Worm (Caenorhabditis elegans): Measurements from ENCODE around the gene C02B10.4.

The C02B10.4 gene

ce11 chrIV:5073836-5074235 is 17.6 kb upstream of the C02B10.4 start:
- no peak for TF ChIP-seq B0019.2 (GFP tag; conservative IDR thresholded peaks at IDR 0.05)
- no peak for TF ChIP-seq F39B2.1 (GFP tag; IDR thresholded peaks at IDR 0.05)
- TF ChIP-seq hmg-20 (GFP tag; IDR thresholded peaks at IDR 0.05), result no peak
- TF ChIP-seq pha-4 (tag; optimal IDR thresholded peaks at IDR 0.05), result no peak
- no peak for TF ChIP-seq akir-1 (GFP tag; optimal IDR thresholded peaks at IDR 0.05)
- TF ChIP-seq nfya-2 (GFP tag; IDR thresholded peaks at IDR 0.05), result no peak
- TF ChIP-seq ztf-26 (tag; optimal IDR thresholded peaks at IDR 0.05), result no peak
- no peak for TF ChIP-seq mcd-1 (GFP tag; IDR thresholded peaks at IDR 0.05)
- no peak for TF ChIP-seq ccch-3 (GFP tag; optimal IDR thresholded peaks at IDR 0.05)
- TF ChIP-seq ceh-91 (GFP tag; IDR thresholded peaks at IDR 0.05), result no peak
- TF ChIP-seq lsl-1 (GFP tag; optimal IDR thresholded peaks at IDR 0.05), result no peak

- TF ChIP-seq ama-1 (optimal IDR thresholded peaks at IDR 0.05), result no peak
- no peak for TF ChIP-seq ama-1 (GFP tag; optimal IDR thresholded peaks at IDR 0.05)
- no peak for TF ChIP-seq C06A6.2 (GFP tag; conservative IDR thresholded peaks at IDR 0.05)
- no peak for TF ChIP-seq hrde-1 (tag; optimal IDR thresholded peaks at IDR 0.05; ENCODE audit: borderline replicate concordance)
- TF ChIP-seq mxl-1 (tag; optimal IDR thresholded peaks at IDR 0.05), result no peak
- TF ChIP-seq ztf-26 (tag; optimal IDR thresholded peaks at IDR 0.05), result no peak
- no peak for TF ChIP-seq B0019.2 (GFP tag; conservative IDR thresholded peaks at IDR 0.05)
- no peak for TF ChIP-seq zfh-2 (GFP tag; conservative IDR thresholded peaks at IDR 0.05)
- TF ChIP-seq snpc-1.1 (tag; optimal IDR thresholded peaks at IDR 0.05; ENCODE audit: insufficient read depth), result no peak
- no peak for TF ChIP-seq mcd-1 (GFP tag; IDR thresholded peaks at IDR 0.05)
- TF ChIP-seq let-526 (GFP tag; IDR thresholded peaks at IDR 0.05), result no peak
- TF ChIP-seq T26A5.8 (tag; optimal IDR thresholded peaks at IDR 0.05), result no peak
- no peak for TF ChIP-seq Y95B8A.8 (GFP tag; IDR thresholded peaks at IDR 0.05)
- TF ChIP-seq snpc-1.3 (tag; optimal IDR thresholded peaks at IDR 0.05; ENCODE audit: insufficient read depth), result no peak
Measured at ce11 chrIV:5076607-5077006, 14.8 kb upstream of the C02B10.4 start.

- TF ChIP-seq Y79H2A.3 (GFP tag; conservative IDR thresholded peaks at IDR 0.05) (no peak), F39B2.1 (GFP tag; IDR thresholded peaks at IDR 0.05) (no peak)
Measured at ce11 chrIV:5077918-5078317, 13.5 kb upstream of the C02B10.4 start.

ce11 chrIV:5078846-5079245 is 12.5 kb upstream of the C02B10.4 start:
- TF ChIP-seq hmg-1.2 (GFP tag; IDR thresholded peaks at IDR 0.05) (peak; percentile 23; the same call in 1 of the 2 replicates), bed-1 (GFP tag; IDR thresholded peaks at IDR 0.05) (no peak)

- TF ChIP-seq snpc-4 (GFP tag; optimal IDR thresholded peaks at IDR 0.05), result no peak
- no peak for TF ChIP-seq snpc-4 (tag; optimal IDR thresholded peaks at IDR 0.05)
- no peak for TF ChIP-seq Y56A3A.18 (GFP tag; IDR thresholded peaks at IDR 0.05)
- TF ChIP-seq hrde-1 (tag; optimal IDR thresholded peaks at IDR 0.05; ENCODE audit: borderline replicate concordance), result no peak
- TF ChIP-seq B0261.1 (tag; optimal IDR thresholded peaks at IDR 0.05), result no peak
- peak; percentile 39; the same call in 1 of the 2 replicates for TF ChIP-seq zfh-2 (GFP tag; conservative IDR thresholded peaks at IDR 0.05)
- TF ChIP-seq madf-3 (GFP tag; IDR thresholded peaks at IDR 0.05), result no peak
- no peak for TF ChIP-seq ztf-6 (GFP tag; IDR thresholded peaks at IDR 0.05)
- no peak for TF ChIP-seq sea-2 (GFP tag; IDR thresholded peaks at IDR 0.05)
- TF ChIP-seq T26A5.8 (tag; optimal IDR thresholded peaks at IDR 0.05), result no peak
- no peak for TF ChIP-seq C06A6.2 (GFP tag; conservative IDR thresholded peaks at IDR 0.05)
- TF ChIP-seq egrh-3 (GFP tag; IDR thresholded peaks at IDR 0.05), result no peak
- peak; percentile 75 for TF ChIP-seq hmg-1.2 (GFP tag; IDR thresholded peaks at IDR 0.05)
- no peak for TF ChIP-seq ZK185.1 (tag; optimal IDR thresholded peaks at IDR 0.05; ENCODE audit: poor library complexity, severe bottlenecking)
- TF ChIP-seq B0019.2 (GFP tag; conservative IDR thresholded peaks at IDR 0.05), result no peak
Measured at ce11 chrIV:5081122-5081521, 10.3 kb upstream of the C02B10.4 start.

Data from whole organism, young adult.